Worm (Caenorhabditis elegans): Measurements from ENCODE around the gene M02D8.3.

- TF ChIP-seq ama-1 (optimal IDR thresholded peaks at IDR 0.05) (no peak), ets-7 (tag; optimal IDR thresholded peaks at IDR 0.05) (no peak), hmg-4 (GFP tag; optimal IDR thresholded peaks at IDR 0.05) (no peak), ceh-36 (tag; optimal IDR thresholded peaks at IDR 0.05) (no peak), ceh-13 (GFP tag; optimal IDR thresholded peaks at IDR 0.05) (no peak)
These were observed 24.2 kb upstream of the M02D8.3 start for ce11 chrX:8761060-8761459.

Data from whole organism, early embryonic.